Fruit fly (Drosophila melanogaster) whole organism, embryonic: ENCODE results near the gene MESR6.

Experiments
- B-H1 ChIP-seq: fragments of 200-800 bp; sonication (Bioruptor generic); IDR thresholded peaks from 3 replicates; pipeline ENCODE4 v1.3.6; 2022; ENCODE audit warnings: missing biosample characterization, missing genetic modification characterization
- BtbVII ChIP-seq: fragments of 200-800 bp; sonication (Bioruptor generic); optimal IDR thresholded peaks from 3 replicates; lab custom pipeline; 2017; ENCODE audit warnings: missing biosample characterization, mild to moderate bottlenecking, missing genetic modification characterization
- CG10565 ChIP-seq: fragments of 200-800 bp; sonication (Bioruptor generic); optimal IDR thresholded peaks from 3 replicates; lab custom pipeline; 2016; ENCODE audit warnings: missing biosample characterization, mild to moderate bottlenecking, missing genetic modification characterization
- CG12299 ChIP-seq: fragments of 200-800 bp; sonication (Bioruptor generic); optimal IDR thresholded peaks from 2 replicates; lab custom pipeline; 2018; ENCODE audit warnings: missing biosample characterization, mild to moderate bottlenecking, missing genetic modification characterization
- CG1233 ChIP-seq: fragments of 200-800 bp; sonication (Bioruptor generic); optimal IDR thresholded peaks from 4 replicates; lab custom pipeline; 2018; ENCODE audit warnings: missing biosample characterization, mild to moderate bottlenecking, missing genetic modification characterization
- CG12942 ChIP-seq: fragments of 200-800 bp; sonication (Bioruptor generic); optimal IDR thresholded peaks from 3 replicates; lab custom pipeline; 2016; ENCODE audit warnings: missing biosample characterization, missing genetic modification characterization
- CG13424 ChIP-seq: fragments of 200-800 bp; sonication (Bioruptor generic); optimal IDR thresholded peaks from 2 replicates; lab custom pipeline; 2019; ENCODE audit warnings: missing biosample characterization, mild to moderate bottlenecking, missing genetic modification characterization, moderate library complexity
- CG13894 ChIP-seq: fragments of 200-800 bp; sonication (Bioruptor generic); optimal IDR thresholded peaks from 3 replicates; lab custom pipeline; 2018; ENCODE audit warnings: missing biosample characterization, mild to moderate bottlenecking, missing genetic modification characterization, moderate library complexity
- CG15011 ChIP-seq: fragments of 200-800 bp; sonication (Bioruptor generic); optimal IDR thresholded peaks from 3 replicates; lab custom pipeline; 2018; ENCODE audit warnings: missing biosample characterization, mild to moderate bottlenecking, missing genetic modification characterization
- CG1647 ChIP-seq: fragments of 200-800 bp; sonication (Bioruptor generic); optimal IDR thresholded peaks from 3 replicates; lab custom pipeline; 2016; ENCODE audit warnings: missing biosample characterization, missing genetic modification characterization
- CG16815 ChIP-seq: fragments of 200-800 bp; sonication (Bioruptor generic); optimal IDR thresholded peaks from 3 replicates; lab custom pipeline; 2017; ENCODE audit warnings: missing biosample characterization, mild to moderate bottlenecking, missing genetic modification characterization
- CG17328 ChIP-seq: fragments of 200-800 bp; sonication (Bioruptor generic); IDR thresholded peaks from 2 replicates; pipeline ENCODE4 v1.3.6; 2022; ENCODE audit warnings: missing biosample characterization, missing genetic modification characterization
- CG17361 ChIP-seq: fragments of 200-800 bp; sonication (Bioruptor generic); IDR thresholded peaks from 3 replicates; pipeline ENCODE4 v1.3.6; 2022; ENCODE audit warnings: missing biosample characterization, missing genetic modification characterization
- CG17829 ChIP-seq: fragments of 200-800 bp; optimal IDR thresholded peaks from 2 replicates; lab custom pipeline; 2019; ENCODE audit warnings: missing biosample characterization, mild to moderate bottlenecking, missing genetic modification characterization, moderate library complexity
- CG18599 ChIP-seq: fragments of 200-800 bp; sonication (Bioruptor generic); optimal IDR thresholded peaks from 3 replicates; lab custom pipeline; 2017; ENCODE audit warnings: missing biosample characterization, missing genetic modification characterization, mild to moderate bottlenecking, moderate library complexity, missing genetic modification reagents
- CG33213 ChIP-seq: fragments of 200-800 bp; sonication (Bioruptor generic); optimal IDR thresholded peaks from 3 replicates; lab custom pipeline; 2016; ENCODE audit warnings: missing biosample characterization, missing genetic modification characterization
- CG5180 ChIP-seq: fragments of 200-800 bp; sonication (Bioruptor generic); optimal IDR thresholded peaks from 3 replicates; lab custom pipeline; 2017; ENCODE audit warnings: missing biosample characterization, missing genetic modification characterization, mild to moderate bottlenecking, moderate library complexity, missing genetic modification reagents
- CG6683 ChIP-seq: fragments of 200-800 bp; sonication (Bioruptor generic); optimal IDR thresholded peaks from 2 replicates; lab custom pipeline; 2017; ENCODE audit warnings: missing biosample characterization, mild to moderate bottlenecking, missing genetic modification characterization, missing genetic modification reagents
- CG7839 ChIP-seq: fragments of 200-800 bp; sonication (Bioruptor generic); optimal IDR thresholded peaks from 3 replicates; lab custom pipeline; 2018; ENCODE audit warnings: missing biosample characterization, mild to moderate bottlenecking, missing genetic modification characterization, moderate library complexity
- CG8478 ChIP-seq: fragments of >200 bp; optimal IDR thresholded peaks from 2 replicates; lab custom pipeline; 2018
- CG8765 ChIP-seq: fragments of 200-800 bp; sonication (Bioruptor generic); IDR thresholded peaks from 2 replicates; pipeline ENCODE4 v1.3.6; 2022; ENCODE audit warnings: missing biosample characterization, missing genetic modification characterization
- CkIIα-i1 ChIP-seq: fragments of 200-800 bp; sonication (Bioruptor generic); IDR thresholded peaks from 2 replicates; pipeline ENCODE4 v1.3.6; 2022; ENCODE audit warnings: missing biosample characterization, missing genetic modification characterization
- Drgx ChIP-seq: fragments of 200-800 bp; sonication (Bioruptor generic); IDR thresholded peaks from 2 replicates; pipeline ENCODE4 v1.3.6; 2022; ENCODE audit warnings: missing biosample characterization, missing genetic modification characterization
- H15 ChIP-seq: fragments of 200-800 bp; sonication (Bioruptor generic); IDR thresholded peaks from 3 replicates; pipeline ENCODE4 v1.3.6; 2022; ENCODE audit warnings: missing biosample characterization, missing genetic modification characterization
- Hr39 ChIP-seq: fragments of >200 bp; optimal IDR thresholded peaks from 2 replicates; lab custom pipeline; 2017
- Kr ChIP-seq: fragments of 200-800 bp; sonication (Bioruptor generic); optimal IDR thresholded peaks from 2 replicates; lab custom pipeline; 2017; ENCODE audit warnings: missing biosample characterization, mild to moderate bottlenecking, missing genetic modification characterization
- Meics ChIP-seq: fragments of 200-800 bp; sonication (Bioruptor generic); optimal IDR thresholded peaks from 2 replicates; lab custom pipeline; 2017; ENCODE audit warnings: missing biosample characterization, mild to moderate bottlenecking, missing genetic modification characterization
- Nf-YA ChIP-seq: fragments of 200-800 bp; sonication (Bioruptor generic); IDR thresholded peaks from 2 replicates; pipeline ENCODE4 v1.3.6; 2022; ENCODE audit warnings: missing biosample characterization, missing genetic modification characterization
- Opbp ChIP-seq: fragments of 200-800 bp; sonication (Bioruptor generic); IDR thresholded peaks from 3 replicates; pipeline ENCODE4 v1.3.6; 2022; ENCODE audit warnings: missing biosample characterization, missing genetic modification characterization; ENCODE audit not compliant: partially characterized antibody
- Poxn ChIP-seq: fragments of 200-800 bp; sonication (Bioruptor generic); IDR thresholded peaks from 2 replicates; pipeline ENCODE4 v1.3.6; 2022; ENCODE audit warnings: missing biosample characterization, missing genetic modification characterization
- Ptx1 ChIP-seq: fragments of 200-800 bp; sonication (Bioruptor generic); IDR thresholded peaks from 2 replicates; pipeline ENCODE4 v1.3.6; 2022; ENCODE audit warnings: missing biosample characterization, missing genetic modification characterization
- Sin3A ChIP-seq: fragments of >200 bp; optimal IDR thresholded peaks from 2 replicates; lab custom pipeline; 2018
- Stat92E ChIP-seq, 3 experiments: fragments of >200 bp in 2 of 3; fragments of 200-800 bp in 1 of 3; sonication (Bioruptor generic) in 1 of 3; optimal IDR thresholded peaks; 2 replicates each; lab custom pipeline; 2017 to 2019; ENCODE audit warnings: missing biosample characterization in 3 of 3, missing genetic modification characterization in 3 of 3, mild to moderate bottlenecking in 1 of 3, moderate library complexity in 1 of 3
- Xbp1 ChIP-seq: fragments of 200-800 bp; sonication (Bioruptor generic); optimal IDR thresholded peaks from 3 replicates; lab custom pipeline; 2016; ENCODE audit warnings: missing biosample characterization, mild to moderate bottlenecking, missing genetic modification characterization
- amos ChIP-seq: fragments of 200-800 bp; sonication (Bioruptor generic); IDR thresholded peaks from 2 replicates; pipeline ENCODE4 v1.3.6; 2022; ENCODE audit warnings: missing biosample characterization, missing genetic modification characterization; ENCODE audit not compliant: partially characterized antibody
- bsh ChIP-seq, 2 experiments: fragments of 200-800 bp; sonication (Bioruptor generic); optimal IDR thresholded peaks; 2 replicates each; lab custom pipeline; 2017 to 2018; ENCODE audit warnings: mild to moderate bottlenecking in 2 of 2, missing biosample characterization in 2 of 2, missing genetic modification characterization in 2 of 2, moderate library complexity in 1 of 2
- cas ChIP-seq: fragments of 200-800 bp; sonication (Bioruptor generic); IDR thresholded peaks from 2 replicates; pipeline ENCODE4 v1.3.6; 2022; ENCODE audit warnings: missing biosample characterization, missing genetic modification characterization
- chm ChIP-seq: fragments of 200-800 bp; sonication (Bioruptor generic); IDR thresholded peaks from 2 replicates; pipeline ENCODE4 v1.3.6; 2022; ENCODE audit warnings: missing biosample characterization, missing genetic modification characterization
- ci ChIP-seq: fragments of 200-800 bp; sonication (Bioruptor generic); IDR thresholded peaks from 3 replicates; pipeline ENCODE4 v1.3.6; 2022; ENCODE audit warnings: missing biosample characterization, missing genetic modification characterization
- crol ChIP-seq: fragments of 200-800 bp; sonication (Bioruptor generic); IDR thresholded peaks from 2 replicates; pipeline ENCODE4 v1.3.6; 2022; ENCODE audit warnings: missing biosample characterization, missing genetic modification characterization
- dmrt11E ChIP-seq: fragments of 200-800 bp; sonication (Bioruptor generic); optimal IDR thresholded peaks from 3 replicates; lab custom pipeline; 2018; ENCODE audit warnings: missing biosample characterization, mild to moderate bottlenecking, missing genetic modification characterization, moderate library complexity
- fd64A ChIP-seq: fragments of 200-800 bp; sonication (Bioruptor generic); optimal IDR thresholded peaks from 3 replicates; lab custom pipeline; 2018; ENCODE audit warnings: missing biosample characterization, mild to moderate bottlenecking, missing genetic modification characterization
- ind ChIP-seq: fragments of 200-800 bp; sonication (Bioruptor generic); optimal IDR thresholded peaks from 3 replicates; lab custom pipeline; 2016; ENCODE audit warnings: missing biosample characterization, missing genetic modification characterization
- mirr ChIP-seq: fragments of 200-800 bp; sonication (Bioruptor generic); optimal IDR thresholded peaks from 3 replicates; lab custom pipeline; 2018; ENCODE audit warnings: missing biosample characterization, mild to moderate bottlenecking, missing genetic modification characterization
- nmo ChIP-seq: fragments of 200-800 bp; sonication (Bioruptor generic); optimal IDR thresholded peaks from 2 replicates; lab custom pipeline; 2018; ENCODE audit warnings: missing biosample characterization, mild to moderate bottlenecking, missing genetic modification characterization, moderate library complexity
- sc ChIP-seq, 3 experiments: fragments of >200 bp in 2 of 3; fragments of 200-800 bp in 1 of 3; sonication (Bioruptor generic) in 1 of 3; optimal IDR thresholded peaks; 2 replicates in 2 of 3; 3 replicates in 1 of 3; lab custom pipeline; 2017; ENCODE audit warnings: mild to moderate bottlenecking in 1 of 3, missing biosample characterization in 1 of 3, missing genetic modification characterization in 1 of 3, missing genetic modification reagents in 1 of 3
- shn ChIP-seq: fragments of 200-800 bp; sonication (Bioruptor generic); optimal IDR thresholded peaks from 3 replicates; lab custom pipeline; 2016; ENCODE audit warnings: missing biosample characterization, missing genetic modification characterization
- tap ChIP-seq: fragments of 200-800 bp; optimal IDR thresholded peaks from 3 replicates; lab custom pipeline; 2019; ENCODE audit warnings: missing biosample characterization, mild to moderate bottlenecking, missing genetic modification characterization, moderate library complexity
- tx ChIP-seq: fragments of 200-800 bp; sonication (Bioruptor generic); optimal IDR thresholded peaks from 2 replicates; lab custom pipeline; 2016; ENCODE audit warnings: missing biosample characterization, missing genetic modification characterization

Gene MESR6

dm6 chr3L:19087369-19088275 lies 4.8 kb upstream of the MESR6 start (continued):
- TF ChIP-seq cas (GFP tag; lab: Robert Waterston, UW) = no peak
- no peak for TF ChIP-seq H15 (GFP tag; lab: Robert Waterston, UW)
- peak; percentile 33 for TF ChIP-seq CG1233 (GFP tag; lab: Kevin White, UChicago)
- peak; percentile 88 for TF ChIP-seq CG13894 (tag; lab: Kevin White, UChicago)
- no peak for TF ChIP-seq sc (optimal IDR thresholded peaks at IDR 0.05; lab: Kevin White, UChicago)
- TF ChIP-seq sc (GFP tag; optimal IDR thresholded peaks at IDR 0.05; lab: Kevin White, UChicago) = peak; percentile 6
- peak; percentile 39 for TF ChIP-seq CG6683 (GFP tag; lab: Kevin White, UChicago)
- TF ChIP-seq CG12299 (tag; lab: Kevin White, UChicago) = peak; percentile 19
- no peak for TF ChIP-seq B-H1
- TF ChIP-seq Hr39 = no peak
- peak in 1 of 2 experiments; percentile 39 for TF ChIP-seq bsh (GFP tag; optimal IDR thresholded peaks at IDR 0.05; lab: Kevin White, UChicago)
- no peak for TF ChIP-seq tx (GFP tag; lab: Kevin White, UChicago)
- peak; percentile 39 for TF ChIP-seq BtbVII (GFP tag; lab: Kevin White, UChicago)
- peak; percentile 29 for TF ChIP-seq CG13424 (tag; lab: Kevin White, UChicago)
- no peak for TF ChIP-seq chm (GFP tag; lab: Robert Waterston, UW)
- TF ChIP-seq CG33213 (GFP tag; lab: Kevin White, UChicago) = no peak
- no peak for TF ChIP-seq CG8478 (lab: Kevin White, UChicago)
- TF ChIP-seq CG8765 (GFP tag; lab: Robert Waterston, UW) = no peak
- TF ChIP-seq CG17829 = peak; percentile 42
- TF ChIP-seq Meics (GFP tag; lab: Kevin White, UChicago) = peak; percentile 68
- TF ChIP-seq dmrt11E (tag; lab: Kevin White, UChicago) = peak; percentile 19
- no peak for TF ChIP-seq CG17328 (GFP tag; lab: Robert Waterston, UW)
- TF ChIP-seq fd64A = no peak
- TF ChIP-seq CG12942 (GFP tag; lab: Kevin White, UChicago) = no peak
- 0 out of 2 replicates have a peak, but pooled peaks have one; percentile 12 for TF ChIP-seq amos
- no peak for TF ChIP-seq CG5180 (GFP tag; lab: Kevin White, UChicago)
- TF ChIP-seq CG10565 = no peak
- TF ChIP-seq CkIIα-i1 (GFP tag; lab: Robert Waterston, UW) = no peak
- no peak for TF ChIP-seq Drgx (GFP tag; lab: Robert Waterston, UW)
- no peak for TF ChIP-seq Sin3A (lab: Kevin White, UChicago)
- no peak for TF ChIP-seq CG15011 (GFP tag; lab: Kevin White, UChicago)
- TF ChIP-seq CG1647 (GFP tag; lab: Kevin White, UChicago) = no peak
- TF ChIP-seq CG18599 (GFP tag; lab: Kevin White, UChicago) = peak; percentile 75
- no peak for TF ChIP-seq mirr (GFP tag; lab: Kevin White, UChicago)
- no peak for TF ChIP-seq Poxn (GFP tag; lab: Robert Waterston, UW)
- TF ChIP-seq shn (GFP tag; lab: Kevin White, UChicago) = no peak
- TF ChIP-seq nmo (GFP tag; lab: Kevin White, UChicago) = peak; percentile 34
- TF ChIP-seq crol (GFP tag; lab: Robert Waterston, UW) = no peak
- TF ChIP-seq CG7839 (tag; lab: Kevin White, UChicago) = peak; percentile 65
- TF ChIP-seq CG16815 (GFP tag; lab: Kevin White, UChicago) = no peak
- TF ChIP-seq CG17361 = peak; percentile 56; the same call in 2 of the 3 replicates
- TF ChIP-seq Stat92E (GFP tag; optimal IDR thresholded peaks at IDR 0.05; lab: Kevin White, UChicago) = no peak
- no peak for TF ChIP-seq Nf-YA (GFP tag; lab: Robert Waterston, UW)
- TF ChIP-seq ci (GFP tag; lab: Robert Waterston, UW) = peak; percentile 27; the same call in 1 of the 3 replicates
- no peak for TF ChIP-seq Kr (GFP tag; lab: Kevin White, UChicago)
- peak; percentile 19; the same call in 1 of the 2 replicates for TF ChIP-seq Ptx1 (GFP tag; lab: Robert Waterston, UW)
- peak; percentile 25 for TF ChIP-seq tap
- peak; percentile 23 for TF ChIP-seq Xbp1 (GFP tag; lab: Kevin White, UChicago)
- peak; percentile 27 for TF ChIP-seq ind (GFP tag; lab: Kevin White, UChicago)
- no peak for TF ChIP-seq Opbp (GFP tag; lab: Robert Waterston, UW)
